Worm (Caenorhabditis elegans) whole organism, L1 larva: ENCODE results near the gene rpl-22.

ENCODE experiments used
- C16A3.4 ChIP-seq: fragments of 150-350 bp; optimal IDR thresholded peaks from 2 replicates; lab custom pipeline; 2014; ENCODE audit warnings: missing biosample characterization, missing genetic modification characterization
- F16B12.6 ChIP-seq: fragments of 150-350 bp; optimal IDR thresholded peaks from 2 replicates; lab custom pipeline; 2014; ENCODE audit warnings: missing biosample characterization, missing genetic modification characterization
- aha-1 ChIP-seq: fragments of 150-350 bp; optimal IDR thresholded peaks from 2 replicates; lab custom pipeline; 2014; ENCODE audit warnings: missing biosample characterization, missing genetic modification characterization
- blmp-1 ChIP-seq: fragments of 150-350 bp; optimal IDR thresholded peaks from 2 replicates; lab custom pipeline; 2014; ENCODE audit warnings: missing biosample characterization, missing genetic modification characterization
- ceh-63 ChIP-seq: fragments of 200-800 bp; sonication (Bioruptor generic); optimal IDR thresholded peaks from 2 replicates; lab custom pipeline; 2018; ENCODE audit warnings: mild to moderate bottlenecking, missing genetic modification characterization, missing compliant biosample characterization
- ceh-88 ChIP-seq: fragments of 200-800 bp; sonication (Bioruptor generic); IDR thresholded peaks from 2 replicates; pipeline ENCODE4 v1.3.6; 2022; ENCODE audit warnings: missing genetic modification characterization, missing compliant biosample characterization
- ceh-90 ChIP-seq: sonication (generic microtip); optimal IDR thresholded peaks from 2 replicates; lab custom pipeline; 2016; ENCODE audit warnings: missing genetic modification characterization, missing compliant biosample characterization
- dpl-1 ChIP-seq, 3 experiments: fragments of 150-350 bp in 2 of 3; sonication (generic microtip) in 1 of 3; optimal IDR thresholded peaks; 2 replicates each; lab custom pipeline; 2014 to 2017; ENCODE audit warnings: missing biosample characterization in 3 of 3, missing genetic modification characterization in 3 of 3, missing genetic modification reagents in 3 of 3
- efl-1 ChIP-seq, 4 experiments: fragments of 150-350 bp; optimal IDR thresholded peaks in 3 of 4; peaks in 1 of 4; 1 replicate in 1 of 4; 2 replicates in 3 of 4; lab custom pipeline; 2014; ENCODE audit warnings: missing biosample characterization in 2 of 4, missing genetic modification characterization in 2 of 4, missing genetic modification reagents in 2 of 4
- elt-3 ChIP-seq, 6 experiments: fragments of 150-350 bp in 1 of 6; sonication (generic microtip); optimal IDR thresholded peaks; 2 replicates each; lab custom pipeline; 2017 to 2018; ENCODE audit warnings: missing biosample characterization in 6 of 6, missing genetic modification characterization in 6 of 6, inconsistent platforms in 1 of 6
- hlh-17 ChIP-seq: fragments of 200-800 bp; sonication (Bioruptor generic); optimal IDR thresholded peaks from 2 replicates; lab custom pipeline; 2018; ENCODE audit warnings: missing genetic modification characterization, mild to moderate bottlenecking, missing compliant biosample characterization, moderate library complexity, borderline replicate concordance
- hlh-4 ChIP-seq: sonication (generic microtip); optimal IDR thresholded peaks from 2 replicates; lab custom pipeline; 2016; ENCODE audit warnings: mild to moderate bottlenecking, missing genetic modification characterization, missing compliant biosample characterization
- lin-15B ChIP-seq: fragments of 150-350 bp; sonication (generic microtip); optimal IDR thresholded peaks from 3 replicates; lab custom pipeline; 2014; ENCODE audit warnings: missing biosample characterization, missing genetic modification characterization
- lin-35 ChIP-seq, 2 experiments: fragments of 150-350 bp; optimal IDR thresholded peaks; 2 replicates each; lab custom pipeline; 2014; ENCODE audit warnings: missing biosample characterization in 2 of 2, missing genetic modification characterization in 2 of 2, missing genetic modification reagents in 2 of 2
- lir-3 ChIP-seq: sonication (generic microtip); optimal IDR thresholded peaks from 2 replicates; lab custom pipeline; 2016; ENCODE audit warnings: mild to moderate bottlenecking, missing genetic modification characterization, moderate library complexity, missing compliant biosample characterization; ENCODE audit not compliant: poor library complexity
- lsy-2 ChIP-seq, 2 experiments: fragments of 150-350 bp; optimal IDR thresholded peaks; 2 replicates each; lab custom pipeline; 2014; ENCODE audit warnings: missing biosample characterization in 2 of 2, missing genetic modification characterization in 2 of 2
- mep-1 ChIP-seq: fragments of 150-350 bp; optimal IDR thresholded peaks from 2 replicates; lab custom pipeline; 2014; ENCODE audit warnings: missing biosample characterization, missing genetic modification characterization
- nhr-19 ChIP-seq: fragments of 200-800 bp; sonication (Bioruptor generic); conservative IDR thresholded peaks from 2 replicates; pipeline ENCODE4 v1.3.6; 2022; ENCODE audit warnings: missing genetic modification characterization, missing compliant biosample characterization
- nhr-28 ChIP-seq: fragments of 150-350 bp; optimal IDR thresholded peaks from 2 replicates; lab custom pipeline; 2014; ENCODE audit warnings: missing biosample characterization, missing genetic modification characterization
- nhr-71 ChIP-seq: sonication (generic microtip); optimal IDR thresholded peaks from 2 replicates; lab custom pipeline; 2016; ENCODE audit warnings: mild to moderate bottlenecking, missing genetic modification characterization, moderate library complexity, missing compliant biosample characterization
- nhr-84 ChIP-seq: sonication (generic microtip); optimal IDR thresholded peaks from 2 replicates; lab custom pipeline; 2017; ENCODE audit warnings: missing biosample characterization, missing genetic modification characterization
- snu-23 ChIP-seq: sonication (generic microtip); optimal IDR thresholded peaks from 2 replicates; lab custom pipeline; 2016; ENCODE audit warnings: missing genetic modification characterization, missing compliant biosample characterization
- unc-130 ChIP-seq: fragments of 150-350 bp; optimal IDR thresholded peaks from 2 replicates; lab custom pipeline; 2017; ENCODE audit warnings: missing biosample characterization, missing genetic modification characterization, inconsistent platforms
- unc-30 ChIP-seq: sonication (generic microtip); optimal IDR thresholded peaks from 2 replicates; lab custom pipeline; 2017; ENCODE audit warnings: missing biosample characterization, missing genetic modification characterization
- unc-62 ChIP-seq: fragments of 150-350 bp; optimal IDR thresholded peaks from 2 replicates; lab custom pipeline; 2014; ENCODE audit warnings: missing biosample characterization, missing genetic modification reagents, missing genetic modification characterization
- unc-98 ChIP-seq: fragments of 200-800 bp; sonication (Bioruptor generic); IDR thresholded peaks from 2 replicates; pipeline ENCODE4 v1.3.6; 2022; ENCODE audit warnings: missing genetic modification characterization, missing compliant biosample characterization
- vab-15 ChIP-seq: sonication (generic microtip); optimal IDR thresholded peaks from 2 replicates; lab custom pipeline; 2017; ENCODE audit warnings: missing genotype, mild to moderate bottlenecking, missing genetic modification characterization, missing compliant biosample characterization
- xbp-1 ChIP-seq: sonication (generic microtip); optimal IDR thresholded peaks from 2 replicates; lab custom pipeline; 2016; ENCODE audit warnings: missing genetic modification characterization, missing compliant biosample characterization
- zag-1 ChIP-seq: fragments of 150-350 bp; optimal IDR thresholded peaks from 2 replicates; lab custom pipeline; 2014; ENCODE audit warnings: missing biosample characterization, missing genetic modification characterization
- ztf-11 ChIP-seq, 2 experiments: sonication (generic microtip); optimal IDR thresholded peaks; 2 replicates each; lab custom pipeline; 2016 to 2017; ENCODE audit warnings: missing genetic modification characterization in 2 of 2, missing biosample characterization in 1 of 2, missing compliant biosample characterization in 1 of 2

rpl-22 gene

DNA sequence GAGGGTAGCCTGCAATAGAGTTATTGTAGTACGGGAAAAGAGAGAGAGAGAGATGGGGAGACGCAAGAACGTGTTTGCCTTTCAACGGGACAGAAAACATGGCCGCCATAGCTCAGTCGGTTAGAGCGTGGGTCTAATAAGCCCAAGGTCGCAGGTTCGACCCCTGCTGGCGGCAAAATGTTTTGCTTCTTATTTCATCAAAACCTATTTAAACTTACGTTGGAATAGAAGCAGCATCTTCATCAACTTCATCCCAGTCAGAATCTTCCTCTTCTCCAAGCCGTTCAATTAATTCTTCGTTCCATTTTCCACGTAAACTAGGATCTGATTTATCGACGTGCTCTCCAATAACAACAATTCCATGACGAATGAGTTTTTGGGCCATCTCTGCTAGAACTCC, 22.7 kb upstream of the rpl-22 start (continued):
- TF ChIP-seq snu-23 (GFP tag; lab: Kevin White, UChicago) (peak; percentile 80), nhr-19 (GFP tag; lab: Robert Waterston, UW) (peak; percentile 70), nhr-84 (tag; lab: Kevin White, UChicago) (no peak), xbp-1 (tag; lab: Kevin White, UChicago) (peak; percentile 55), nhr-71 (tag; lab: Kevin White, UChicago) (peak; percentile 71), hlh-17 (GFP tag; lab: Kevin White, UChicago) (no peak), lir-3 (tag; lab: Kevin White, UChicago) (peak; percentile 30), ceh-63 (GFP tag; lab: Kevin White, UChicago) (no peak), vab-15 (tag; lab: Kevin White, UChicago) (peak; percentile 34), zag-1 (tag; lab: Kevin White, UChicago) (no peak), ceh-90 (no peak), lin-35 (GFP tag; optimal IDR thresholded peaks at IDR 0.05; lab: Kevin White, UChicago) (peak; percentile 49 to 71), lin-15B (no peak)
- TF ChIP-seq, all 84 proteins: peak for 33

ce11 chrII:5033935-5034334, 21.5 kb upstream of the rpl-22 start, which contains the start of gene F33G12.3:
Gene F33G12.3, minus strand, starts transcription at chrII:5034035.
- TF ChIP-seq unc-98 (GFP tag; lab: Robert Waterston, UW) (no peak), zag-1 (tag; lab: Kevin White, UChicago) (no peak), ztf-11 (tag; optimal IDR thresholded peaks at IDR 0.05; lab: Kevin White, UChicago) (no peak), mep-1 (tag; lab: Kevin White, UChicago) (no peak), vab-15 (tag; lab: Kevin White, UChicago) (no peak), ceh-90 (no peak), nhr-71 (tag; lab: Kevin White, UChicago) (no peak), hlh-4 (tag; lab: Kevin White, UChicago) (no peak), lsy-2 (tag; optimal IDR thresholded peaks at IDR 0.05; lab: Kevin White, UChicago) (no peak), hlh-17 (GFP tag; lab: Kevin White, UChicago) (no peak), unc-30 (tag; lab: Kevin White, UChicago) (no peak), elt-3 (tag; optimal IDR thresholded peaks at IDR 0.05; lab: Kevin White, UChicago) (no peak), nhr-28 (tag; lab: Kevin White, UChicago) (no peak), aha-1 (tag; lab: Kevin White, UChicago) (no peak)

DNA sequence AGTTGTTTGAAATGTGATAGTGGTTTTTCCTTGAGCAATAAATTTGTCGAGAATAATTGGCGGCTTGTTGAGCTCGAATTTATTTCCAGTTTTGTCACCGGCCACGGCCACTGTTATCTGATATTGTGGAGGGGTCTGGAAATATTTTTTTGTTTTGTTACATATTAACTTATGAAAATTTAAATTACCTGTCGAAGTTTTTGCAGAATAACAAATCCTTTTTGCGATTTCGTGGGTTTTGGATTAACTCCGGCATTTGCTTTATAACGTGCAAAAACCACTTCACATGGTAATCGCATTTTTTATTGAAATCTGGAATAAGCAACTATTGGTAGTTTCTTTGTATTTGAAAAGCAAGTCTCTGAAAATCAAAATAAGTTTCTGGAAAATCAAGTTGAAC, 19.3 kb upstream of the rpl-22 start, which contains the start of gene lrr-1:
lrr-1 (minus strand) TSS at position 312 of the 400 bp plus-strand sequence.
- no peak for TF ChIP-seq efl-1 (optimal IDR thresholded peaks at IDR 0.05; lab: Kevin White, UChicago)
- peak in 1 of 2 experiments; percentile 53 for TF ChIP-seq efl-1 (GFP tag; optimal IDR thresholded peaks at IDR 0.05 in 1 of 2; lab: Kevin White, UChicago)
- TF ChIP-seq unc-130 (tag; lab: Kevin White, UChicago), result no peak

ce11 chrII:5039912-5040311, 15.5 kb upstream of the rpl-22 start, which contains the start of gene golg-2:
Gene golg-2, minus strand, starts transcription at chrII:5040091.
- TF ChIP-seq lin-35 (GFP tag; optimal IDR thresholded peaks at IDR 0.05; lab: Kevin White, UChicago) (peak in 1 of 2 experiments; percentile 55), unc-130 (tag; lab: Kevin White, UChicago) (no peak), blmp-1 (tag; lab: Kevin White, UChicago) (peak; percentile 20), dpl-1 (GFP tag; optimal IDR thresholded peaks at IDR 0.05; lab: Kevin White, UChicago) (peak in 1 of 3 experiments; percentile 42), efl-1 (optimal IDR thresholded peaks at IDR 0.05; lab: Kevin White, UChicago) (peak; percentile 10 to 33), efl-1 (GFP tag; optimal IDR thresholded peaks at IDR 0.05 in 1 of 2; lab: Kevin White, UChicago) (peak; percentile 38 to 84), C16A3.4 (no peak), lsy-2 (tag; optimal IDR thresholded peaks at IDR 0.05; lab: Kevin White, UChicago) (peak; percentile 6 to 31), unc-62 (GFP tag; lab: Kevin White, UChicago) (no peak), lir-3 (tag; lab: Kevin White, UChicago) (no peak), ceh-88 (GFP tag; lab: Robert Waterston, UW) (no peak), ceh-63 (GFP tag; lab: Kevin White, UChicago) (no peak), F16B12.6 (tag; lab: Kevin White, UChicago) (peak; percentile 79), mep-1 (tag; lab: Kevin White, UChicago) (peak; percentile 29)
